Worm (Caenorhabditis elegans): Measurements from ENCODE around the gene F29B9.7.

ce11 chrIV:4683149-4683548 is 33.6 kb downstream of the F29B9.7 start:
- TF ChIP-seq flt-1 (GFP tag; IDR thresholded peaks at IDR 0.05) (no peak), ref-1 (GFP tag; conservative IDR thresholded peaks at IDR 0.05) (no peak), cog-1 (tag; optimal IDR thresholded peaks at IDR 0.05) (no peak), med-1 (GFP tag; optimal IDR thresholded peaks at IDR 0.05; ENCODE audit: insufficient read depth) (no peak), ztf-29 (GFP tag; IDR thresholded peaks at IDR 0.05) (no peak), T22C8.4 (GFP tag; IDR thresholded peaks at IDR 0.05) (no peak), klf-2 (GFP tag; conservative IDR thresholded peaks at IDR 0.05) (no peak)
